Worm (Caenorhabditis elegans) whole organism, L3 larva: ENCODE measurements around the gene T12A7.6.

Source experiments
- ZK546.5 ChIP-seq: sonication (generic microtip); optimal IDR thresholded peaks from 2 replicates; lab custom pipeline; 2017; ENCODE audit warnings: missing biosample characterization, missing genetic modification characterization
- ceh-28 ChIP-seq: fragments of 150-350 bp; optimal IDR thresholded peaks from 2 replicates; lab custom pipeline; 2014; ENCODE audit warnings: missing biosample characterization, missing genetic modification reagents, missing genetic modification characterization
- ceh-82 ChIP-seq: fragments of 150-350 bp; optimal IDR thresholded peaks from 2 replicates; lab custom pipeline; 2014; ENCODE audit warnings: missing biosample characterization, missing genetic modification characterization
- daf-12 ChIP-seq: fragments of 150-350 bp; optimal IDR thresholded peaks from 2 replicates; lab custom pipeline; 2014; ENCODE audit warnings: missing biosample characterization, missing genetic modification reagents, missing genetic modification characterization
- egl-27 ChIP-seq: sonication (generic microtip); optimal IDR thresholded peaks from 4 replicates; lab custom pipeline; 2017; ENCODE audit warnings: missing biosample characterization, missing genetic modification reagents, missing genetic modification characterization
- egl-5 ChIP-seq: fragments of 150-350 bp; optimal IDR thresholded peaks from 2 replicates; lab custom pipeline; 2017; ENCODE audit warnings: missing biosample characterization, missing genetic modification reagents, missing genetic modification characterization, inconsistent platforms
- elt-1 ChIP-seq: fragments of 150-350 bp; optimal IDR thresholded peaks from 2 replicates; lab custom pipeline; 2014; ENCODE audit warnings: missing biosample characterization, missing genetic modification characterization
- elt-2 ChIP-seq: sonication (generic microtip); optimal IDR thresholded peaks from 2 replicates; lab custom pipeline; 2016; ENCODE audit warnings: missing genetic modification reagents, mild to moderate bottlenecking, missing genetic modification characterization, missing compliant biosample characterization
- elt-3 ChIP-seq, 3 experiments: fragments of 150-350 bp in 1 of 3; sonication (generic microtip) in 2 of 3; optimal IDR thresholded peaks; 2 replicates in 2 of 3; 4 replicates in 1 of 3; lab custom pipeline; 2014 to 2017; ENCODE audit warnings: missing biosample characterization in 3 of 3, missing genetic modification characterization in 3 of 3
- fkh-10 ChIP-seq: sonication (generic microtip); optimal IDR thresholded peaks from 2 replicates; lab custom pipeline; 2017; ENCODE audit warnings: missing biosample characterization, missing genetic modification reagents, missing genetic modification characterization
- fkh-2 ChIP-seq: fragments of 150-350 bp; optimal IDR thresholded peaks from 2 replicates; lab custom pipeline; 2014; ENCODE audit warnings: missing biosample characterization, missing genetic modification reagents, missing genetic modification characterization
- fos-1 ChIP-seq: fragments of 150-350 bp; optimal IDR thresholded peaks from 2 replicates; lab custom pipeline; 2014; ENCODE audit warnings: missing biosample characterization, missing genetic modification characterization
- hmg-11 ChIP-seq: sonication (generic microtip); optimal IDR thresholded peaks from 2 replicates; lab custom pipeline; 2016; ENCODE audit warnings: missing genetic modification characterization, missing compliant biosample characterization
- lin-15B ChIP-seq: fragments of 150-350 bp; optimal IDR thresholded peaks from 2 replicates; lab custom pipeline; 2014; ENCODE audit warnings: missing biosample characterization, missing genetic modification characterization
- lin-39 ChIP-seq: fragments of 150-350 bp; optimal IDR thresholded peaks from 2 replicates; lab custom pipeline; 2018; ENCODE audit warnings: missing biosample characterization, missing genetic modification reagents, missing genetic modification characterization
- lsy-12 ChIP-seq: sonication (generic microtip); optimal IDR thresholded peaks from 2 replicates; lab custom pipeline; 2016; ENCODE audit warnings: mild to moderate bottlenecking, missing genetic modification characterization, missing compliant biosample characterization
- mdl-1 ChIP-seq: fragments of 150-350 bp; optimal IDR thresholded peaks from 2 replicates; lab custom pipeline; 2014; ENCODE audit warnings: missing biosample characterization, missing genetic modification characterization
- mml-1 ChIP-seq: fragments of 150-350 bp; sonication (generic microtip); optimal IDR thresholded peaks from 3 replicates; lab custom pipeline; 2014; ENCODE audit warnings: missing biosample characterization, missing genetic modification characterization
- nfya-1 ChIP-seq: sonication (generic microtip); optimal IDR thresholded peaks from 2 replicates; lab custom pipeline; 2017; ENCODE audit warnings: missing genetic modification characterization, mild to moderate bottlenecking, missing compliant biosample characterization, antibody characterized with exemption, moderate library complexity; ENCODE audit not compliant: insufficient read depth
- nhr-11 ChIP-seq: fragments of 150-350 bp; optimal IDR thresholded peaks from 2 replicates; lab custom pipeline; 2014; ENCODE audit warnings: missing biosample characterization, missing genetic modification characterization
- nhr-237 ChIP-seq: fragments of 150-350 bp; optimal IDR thresholded peaks from 2 replicates; lab custom pipeline; 2014; ENCODE audit warnings: missing biosample characterization, missing genetic modification characterization
- nhr-28 ChIP-seq: fragments of 150-350 bp; optimal IDR thresholded peaks from 2 replicates; lab custom pipeline; 2014; ENCODE audit warnings: missing biosample characterization, missing genetic modification characterization
- nhr-43 ChIP-seq: sonication (generic microtip); optimal IDR thresholded peaks from 2 replicates; lab custom pipeline; 2016; ENCODE audit warnings: mild to moderate bottlenecking, missing genetic modification characterization, missing compliant biosample characterization; ENCODE audit not compliant: poor library complexity, severe bottlenecking
- nhr-76 ChIP-seq: fragments of 150-350 bp; sonication (generic microtip); optimal IDR thresholded peaks from 5 replicates; lab custom pipeline; 2014; ENCODE audit warnings: missing biosample characterization, missing genetic modification characterization
- pha-4 ChIP-seq: fragments of 150-350 bp; optimal IDR thresholded peaks from 2 replicates; lab custom pipeline; 2014; ENCODE audit warnings: missing biosample characterization, missing genetic modification reagents, missing genetic modification characterization
- pqm-1 ChIP-seq: fragments of 150-350 bp; optimal IDR thresholded peaks from 2 replicates; lab custom pipeline; 2017; ENCODE audit warnings: missing biosample characterization, missing genetic modification characterization, inconsistent platforms
- sea-2 ChIP-seq: fragments of 150-350 bp; sonication (generic microtip); optimal IDR thresholded peaks from 4 replicates; lab custom pipeline; 2014; ENCODE audit warnings: missing biosample characterization, missing genetic modification reagents, missing genetic modification characterization
- skn-1 ChIP-seq: fragments of 150-350 bp; optimal IDR thresholded peaks from 2 replicates; lab custom pipeline; 2014; ENCODE audit warnings: missing biosample characterization, missing genetic modification characterization
- snpc-4 ChIP-seq: fragments of 150-350 bp; optimal IDR thresholded peaks from 2 replicates; lab custom pipeline; 2014; ENCODE audit warnings: missing biosample characterization, missing genetic modification characterization
- unc-39 ChIP-seq: sonication (generic microtip); optimal IDR thresholded peaks from 4 replicates; lab custom pipeline; 2017; ENCODE audit warnings: missing biosample characterization, missing genetic modification characterization
- unc-62 ChIP-seq: fragments of 150-350 bp; sonication (generic microtip); optimal IDR thresholded peaks from 4 replicates; lab custom pipeline; 2014; ENCODE audit warnings: missing biosample characterization, missing genetic modification reagents, missing genetic modification characterization
- ztf-4 ChIP-seq: fragments of 150-350 bp; optimal IDR thresholded peaks from 2 replicates; lab custom pipeline; 2014; ENCODE audit warnings: missing biosample characterization, missing genetic modification characterization

The T12A7.6 gene

ce11 chrIV:11755907-11756306 is 6.9 kb downstream of the T12A7.6 start, which contains the start of gene T12A7.9:
Gene T12A7.9 (minus strand): TSS chrIV:11756007.
- TF ChIP-seq nhr-237 (no peak), elt-2 (peak; percentile 26)

- TF ChIP-seq fos-1 (no peak), elt-3 (tag; optimal IDR thresholded peaks at IDR 0.05; lab: Kevin White, UChicago) (no peak), nhr-28 (tag; lab: Kevin White, UChicago) (no peak), nfya-1 (tag; lab: Kevin White, UChicago) (no peak), mdl-1 (tag; lab: Kevin White, UChicago) (no peak), ztf-4 (tag; lab: Kevin White, UChicago) (no peak), ceh-82 (tag; lab: Kevin White, UChicago) (no peak), ZK546.5 (no peak), nhr-76 (tag; lab: Kevin White, UChicago) (no peak), egl-27 (tag; lab: Kevin White, UChicago) (no peak), lsy-12 (tag; lab: Kevin White, UChicago) (no peak), snpc-4 (tag; lab: Kevin White, UChicago) (no peak), sea-2 (GFP tag; lab: Kevin White, UChicago) (no peak), nhr-43 (tag; lab: Kevin White, UChicago) (no peak), fkh-10 (no peak)
Measured at ce11 chrIV:11759852-11760251, 10.8 kb downstream of the T12A7.6 start.

- TF ChIP-seq nfya-1 (tag; lab: Kevin White, UChicago): peak; percentile 27
- peak; percentile 32 for TF ChIP-seq pqm-1 (tag; lab: Kevin White, UChicago)
- TF ChIP-seq elt-2: peak; percentile 80
- TF ChIP-seq unc-39: no peak
- TF ChIP-seq daf-12: no peak
- peak; percentile 68 for TF ChIP-seq pha-4 (tag; lab: Kevin White, UChicago)
- no peak for TF ChIP-seq nhr-76 (tag; lab: Kevin White, UChicago)
- TF ChIP-seq nhr-237: no peak
- no peak for TF ChIP-seq fkh-2 (tag; lab: Kevin White, UChicago)
Measured at ce11 chrIV:11760700-11761459, 11.9 kb downstream of the T12A7.6 start, which contains the start of gene T12A7.2. Gene T12A7.2 (minus strand): TSS chrIV:11761111.

- no peak for TF ChIP-seq unc-62 (GFP tag; lab: Kevin White, UChicago)
- TF ChIP-seq mml-1 (tag; lab: Kevin White, UChicago): no peak
- peak; percentile 57 for TF ChIP-seq egl-5
- peak; percentile 57 for TF ChIP-seq nfya-1 (tag; lab: Kevin White, UChicago)
- TF ChIP-seq skn-1 (tag; lab: Kevin White, UChicago): peak; percentile 38
- TF ChIP-seq sea-2 (GFP tag; lab: Kevin White, UChicago): peak; percentile 49
- TF ChIP-seq pha-4 (tag; lab: Kevin White, UChicago): no peak
- TF ChIP-seq lin-39: peak; percentile 57
- peak; percentile 18 for TF ChIP-seq snpc-4 (tag; lab: Kevin White, UChicago)
- no peak for TF ChIP-seq fos-1
- peak; percentile 57 for TF ChIP-seq hmg-11 (tag; lab: Kevin White, UChicago)
- TF ChIP-seq nhr-28 (tag; lab: Kevin White, UChicago): no peak
- TF ChIP-seq egl-27 (tag; lab: Kevin White, UChicago): no peak
- peak; percentile 40 for TF ChIP-seq lin-15B
- peak; percentile 4 for TF ChIP-seq nhr-11
- TF ChIP-seq fkh-10: peak; percentile 71
- peak; percentile 82 for TF ChIP-seq ceh-28 (tag; lab: Kevin White, UChicago)
Measured at ce11 chrIV:11765507-11765906, 16.5 kb downstream of the T12A7.6 start.

ce11 chrIV:11769769-11770168 is 20.7 kb downstream of the T12A7.6 start:
- peak; percentile 63 for TF ChIP-seq elt-2
- peak; percentile 38 for TF ChIP-seq pqm-1 (tag; lab: Kevin White, UChicago)
- TF ChIP-seq elt-1 (tag; lab: Kevin White, UChicago): no peak
- TF ChIP-seq, all 47 proteins: peak for 2
